Fruit fly (Drosophila melanogaster) whole organism, embryonic: ENCODE data around the gene CG44261.

ENCODE experiments used
- CG1024 ChIP-seq: fragments of 200-800 bp; sonication (Bioruptor generic); IDR thresholded peaks from 2 replicates; pipeline ENCODE4 v1.3.6; 2022; ENCODE audit warnings: missing biosample characterization, missing genetic modification characterization
- CG10462 ChIP-seq: fragments of 200-800 bp; sonication (Bioruptor generic); optimal IDR thresholded peaks from 2 replicates; lab custom pipeline; 2016; ENCODE audit warnings: missing biosample characterization, missing genetic modification characterization
- CG12236 ChIP-seq: fragments of 200-800 bp; sonication (Bioruptor generic); optimal IDR thresholded peaks from 2 replicates; lab custom pipeline; 2016; ENCODE audit warnings: missing biosample characterization, missing genetic modification characterization
- CG12299 ChIP-seq: fragments of 200-800 bp; sonication (Bioruptor generic); optimal IDR thresholded peaks from 2 replicates; lab custom pipeline; 2018; ENCODE audit warnings: missing biosample characterization, mild to moderate bottlenecking, missing genetic modification characterization
- CG12391 ChIP-seq: fragments of 200-800 bp; sonication (Bioruptor generic); optimal IDR thresholded peaks from 3 replicates; lab custom pipeline; 2018; ENCODE audit warnings: missing biosample characterization, mild to moderate bottlenecking, missing genetic modification characterization, moderate library complexity
- CG12744 ChIP-seq: fragments of 200-800 bp; sonication (Bioruptor generic); optimal IDR thresholded peaks from 2 replicates; lab custom pipeline; 2016; ENCODE audit warnings: missing biosample characterization, missing genetic modification characterization
- CG13424 ChIP-seq: fragments of 200-800 bp; sonication (Bioruptor generic); optimal IDR thresholded peaks from 2 replicates; lab custom pipeline; 2019; ENCODE audit warnings: missing biosample characterization, mild to moderate bottlenecking, missing genetic modification characterization, moderate library complexity
- CG13624 ChIP-seq: fragments of 200-800 bp; sonication (Bioruptor generic); optimal IDR thresholded peaks from 2 replicates; lab custom pipeline; 2016; ENCODE audit warnings: missing biosample characterization, missing genetic modification characterization
- CG1529 ChIP-seq: fragments of 200-800 bp; sonication (Bioruptor generic); optimal IDR thresholded peaks from 3 replicates; lab custom pipeline; 2018; ENCODE audit warnings: missing biosample characterization, missing genetic modification characterization
- CG2129 ChIP-seq: fragments of 200-800 bp; sonication (Bioruptor generic); IDR thresholded peaks from 2 replicates; pipeline ENCODE4 v1.3.6; 2022; ENCODE audit warnings: missing biosample characterization, missing genetic modification characterization; ENCODE audit not compliant: partially characterized antibody
- CG30403 ChIP-seq: fragments of 200-800 bp; sonication (Bioruptor generic); optimal IDR thresholded peaks from 3 replicates; lab custom pipeline; 2016; ENCODE audit warnings: missing biosample characterization, missing genetic modification characterization
- CG3838 ChIP-seq: fragments of 200-800 bp; sonication (Bioruptor generic); optimal IDR thresholded peaks from 3 replicates; lab custom pipeline; 2016; ENCODE audit warnings: missing biosample characterization, missing genetic modification characterization
- CG4854 ChIP-seq: fragments of 200-800 bp; sonication (Bioruptor generic); optimal IDR thresholded peaks from 2 replicates; lab custom pipeline; 2016; ENCODE audit warnings: missing biosample characterization, missing genetic modification characterization, inconsistent platforms
- CG6683 ChIP-seq: fragments of 200-800 bp; sonication (Bioruptor generic); optimal IDR thresholded peaks from 2 replicates; lab custom pipeline; 2017; ENCODE audit warnings: missing biosample characterization, mild to moderate bottlenecking, missing genetic modification characterization, missing genetic modification reagents
- CG6791 ChIP-seq: fragments of 200-800 bp; sonication (Bioruptor generic); IDR thresholded peaks from 3 replicates; pipeline ENCODE4 v1.3.6; 2022; ENCODE audit warnings: missing biosample characterization, missing genetic modification characterization; ENCODE audit not compliant: partially characterized antibody
- CHES-1-like ChIP-seq: fragments of 200-800 bp; sonication (Bioruptor generic); optimal IDR thresholded peaks from 2 replicates; lab custom pipeline; 2016; ENCODE audit warnings: missing biosample characterization, missing genetic modification characterization
- D19B ChIP-seq: fragments of 200-800 bp; sonication (Bioruptor generic); optimal IDR thresholded peaks from 2 replicates; lab custom pipeline; 2017; ENCODE audit warnings: missing biosample characterization, mild to moderate bottlenecking, missing genetic modification characterization
- Ets65A ChIP-seq: fragments of 200-800 bp; sonication (Bioruptor generic); peaks from one replicate; lab custom pipeline; 2016; ENCODE audit warnings: missing biosample characterization, missing genetic modification characterization
- HmgD ChIP-seq: fragments of 200-800 bp; sonication (Bioruptor generic); optimal IDR thresholded peaks from 3 replicates; lab custom pipeline; 2016; ENCODE audit warnings: missing biosample characterization, missing genetic modification characterization
- Hr3 ChIP-seq: fragments of 200-800 bp; sonication (Bioruptor generic); optimal IDR thresholded peaks from 3 replicates; lab custom pipeline; 2016; ENCODE audit warnings: missing biosample characterization, missing genetic modification characterization
- Lhr ChIP-seq: fragments of 200-800 bp; sonication (Bioruptor generic); optimal IDR thresholded peaks from 3 replicates; lab custom pipeline; 2017; ENCODE audit warnings: mild to moderate bottlenecking, missing biosample characterization, missing genetic modification reagents, missing genetic modification characterization
- Med ChIP-seq: fragments of 200-800 bp; sonication (Bioruptor generic); peaks from one replicate; lab custom pipeline; 2016; ENCODE audit warnings: missing biosample characterization, missing genetic modification characterization, mild to moderate bottlenecking, inconsistent platforms, moderate library complexity
- Mrtf ChIP-seq: fragments of 200-800 bp; sonication (Bioruptor generic); IDR thresholded peaks from 3 replicates; pipeline ENCODE4 v1.3.6; 2022; ENCODE audit warnings: missing biosample characterization, missing genetic modification characterization
- Neu2 ChIP-seq: fragments of 200-800 bp; sonication (Bioruptor generic); optimal IDR thresholded peaks from 3 replicates; lab custom pipeline; 2016; ENCODE audit warnings: missing biosample characterization, missing genetic modification characterization, borderline replicate concordance
- Ravus ChIP-seq: fragments of 200-800 bp; sonication (Bioruptor generic); IDR thresholded peaks from 2 replicates; pipeline ENCODE4 v1.3.6; 2022; ENCODE audit warnings: missing biosample characterization, missing genetic modification characterization
- Rfx ChIP-seq: fragments of 200-800 bp; sonication (Bioruptor generic); IDR thresholded peaks from 2 replicates; pipeline ENCODE4 v1.3.6; 2022; ENCODE audit warnings: missing biosample characterization, missing genetic modification characterization
- Sox102F ChIP-seq: fragments of 200-800 bp; sonication (Bioruptor generic); optimal IDR thresholded peaks from 2 replicates; lab custom pipeline; 2018; ENCODE audit warnings: missing biosample characterization, mild to moderate bottlenecking, missing genetic modification characterization, moderate library complexity
- Sry-β ChIP-seq: fragments of 200-800 bp; sonication (Bioruptor generic); optimal IDR thresholded peaks from 2 replicates; lab custom pipeline; 2018; ENCODE audit warnings: missing biosample characterization, mild to moderate bottlenecking, missing genetic modification characterization, moderate library complexity
- ab ChIP-seq: fragments of 200-800 bp; sonication (Bioruptor generic); optimal IDR thresholded peaks from 2 replicates; lab custom pipeline; 2016; ENCODE audit warnings: missing biosample characterization, missing genetic modification characterization
- chinmo ChIP-seq: fragments of 200-800 bp; sonication (Bioruptor generic); IDR thresholded peaks from 4 replicates; pipeline ENCODE4 v1.3.6; 2022; ENCODE audit warnings: missing biosample characterization, missing genetic modification characterization; ENCODE audit not compliant: partially characterized antibody
- chm ChIP-seq: fragments of 200-800 bp; sonication (Bioruptor generic); IDR thresholded peaks from 2 replicates; pipeline ENCODE4 v1.3.6; 2022; ENCODE audit warnings: missing biosample characterization, missing genetic modification characterization
- chn ChIP-seq: fragments of 200-800 bp; sonication (Bioruptor generic); optimal IDR thresholded peaks from 2 replicates; lab custom pipeline; 2016; ENCODE audit warnings: missing biosample characterization, missing genetic modification characterization
- croc ChIP-seq: fragments of 200-800 bp; sonication (Bioruptor generic); conservative IDR thresholded peaks from 3 replicates; pipeline ENCODE4 v1.3.6; 2022; ENCODE audit warnings: missing biosample characterization, missing genetic modification characterization
- ewg ChIP-seq: fragments of 200-800 bp; sonication (Bioruptor generic); optimal IDR thresholded peaks from 3 replicates; lab custom pipeline; 2017; ENCODE audit warnings: mild to moderate bottlenecking, missing biosample characterization, missing genetic modification reagents, missing genetic modification characterization
- ftz-f1 ChIP-seq: fragments of 200-800 bp; sonication (Bioruptor generic); optimal IDR thresholded peaks from 2 replicates; lab custom pipeline; 2016; ENCODE audit warnings: missing biosample characterization, missing genetic modification characterization
- gsb ChIP-seq: fragments of 200-800 bp; sonication (Bioruptor generic); IDR thresholded peaks from 2 replicates; pipeline ENCODE4 v1.3.6; 2022; ENCODE audit warnings: missing biosample characterization, missing genetic modification characterization
- gsb-n ChIP-seq: fragments of 200-800 bp; sonication (Bioruptor generic); optimal IDR thresholded peaks from 3 replicates; lab custom pipeline; 2018; ENCODE audit warnings: missing biosample characterization, mild to moderate bottlenecking, missing genetic modification characterization
- gt ChIP-seq: fragments of 200-800 bp; sonication (Bioruptor generic); IDR thresholded peaks from 2 replicates; pipeline ENCODE4 v1.3.6; 2022; ENCODE audit warnings: missing biosample characterization, missing genetic modification characterization
- hb ChIP-seq: fragments of 200-800 bp; sonication (Bioruptor generic); IDR thresholded peaks from 3 replicates; pipeline ENCODE4 v1.3.6; 2022; ENCODE audit warnings: missing biosample characterization, missing genetic modification characterization; ENCODE audit not compliant: partially characterized antibody
- lmd ChIP-seq: fragments of 200-800 bp; sonication (Bioruptor generic); IDR thresholded peaks from 2 replicates; pipeline ENCODE4 v1.3.6; 2022; ENCODE audit warnings: missing biosample characterization, missing genetic modification characterization
- maf-S ChIP-seq: fragments of 200-800 bp; sonication (Bioruptor generic); optimal IDR thresholded peaks from 2 replicates; lab custom pipeline; 2016; ENCODE audit warnings: missing biosample characterization, missing genetic modification characterization
- nau ChIP-seq: fragments of 200-800 bp; sonication (Bioruptor generic); optimal IDR thresholded peaks from 3 replicates; lab custom pipeline; 2017; ENCODE audit warnings: missing biosample characterization, mild to moderate bottlenecking, missing genetic modification characterization, missing genetic modification reagents
- onecut ChIP-seq: fragments of 200-800 bp; sonication (Bioruptor generic); IDR thresholded peaks from 2 replicates; pipeline ENCODE4 v1.3.6; 2022; ENCODE audit warnings: missing biosample characterization, missing genetic modification characterization
- salm ChIP-seq: fragments of 200-800 bp; sonication (Bioruptor generic); optimal IDR thresholded peaks from 2 replicates; lab custom pipeline; 2018; ENCODE audit warnings: missing biosample characterization, mild to moderate bottlenecking, missing genetic modification characterization
- scrt ChIP-seq: fragments of 200-800 bp; sonication (Bioruptor generic); optimal IDR thresholded peaks from 2 replicates; lab custom pipeline; 2018; ENCODE audit warnings: missing biosample characterization, mild to moderate bottlenecking, missing genetic modification characterization, moderate library complexity
- ssp ChIP-seq: fragments of 200-800 bp; sonication (Bioruptor generic); IDR thresholded peaks from 2 replicates; pipeline ENCODE4 v1.3.6; 2022; ENCODE audit warnings: missing biosample characterization, missing genetic modification characterization
- tio ChIP-seq: fragments of 200-800 bp; sonication (Bioruptor generic); optimal IDR thresholded peaks from 2 replicates; lab custom pipeline; 2017; ENCODE audit warnings: missing biosample characterization, missing genetic modification characterization, inconsistent platforms
- zen ChIP-seq: fragments of 200-800 bp; sonication (Bioruptor generic); optimal IDR thresholded peaks from 3 replicates; lab custom pipeline; 2018; ENCODE audit warnings: missing biosample characterization, mild to moderate bottlenecking, missing genetic modification characterization, moderate library complexity
- zfh2 ChIP-seq: fragments of 200-800 bp; sonication (Bioruptor generic); optimal IDR thresholded peaks from 2 replicates; lab custom pipeline; 2016; ENCODE audit warnings: missing biosample characterization, missing genetic modification characterization

Gene CG44261

DNA sequence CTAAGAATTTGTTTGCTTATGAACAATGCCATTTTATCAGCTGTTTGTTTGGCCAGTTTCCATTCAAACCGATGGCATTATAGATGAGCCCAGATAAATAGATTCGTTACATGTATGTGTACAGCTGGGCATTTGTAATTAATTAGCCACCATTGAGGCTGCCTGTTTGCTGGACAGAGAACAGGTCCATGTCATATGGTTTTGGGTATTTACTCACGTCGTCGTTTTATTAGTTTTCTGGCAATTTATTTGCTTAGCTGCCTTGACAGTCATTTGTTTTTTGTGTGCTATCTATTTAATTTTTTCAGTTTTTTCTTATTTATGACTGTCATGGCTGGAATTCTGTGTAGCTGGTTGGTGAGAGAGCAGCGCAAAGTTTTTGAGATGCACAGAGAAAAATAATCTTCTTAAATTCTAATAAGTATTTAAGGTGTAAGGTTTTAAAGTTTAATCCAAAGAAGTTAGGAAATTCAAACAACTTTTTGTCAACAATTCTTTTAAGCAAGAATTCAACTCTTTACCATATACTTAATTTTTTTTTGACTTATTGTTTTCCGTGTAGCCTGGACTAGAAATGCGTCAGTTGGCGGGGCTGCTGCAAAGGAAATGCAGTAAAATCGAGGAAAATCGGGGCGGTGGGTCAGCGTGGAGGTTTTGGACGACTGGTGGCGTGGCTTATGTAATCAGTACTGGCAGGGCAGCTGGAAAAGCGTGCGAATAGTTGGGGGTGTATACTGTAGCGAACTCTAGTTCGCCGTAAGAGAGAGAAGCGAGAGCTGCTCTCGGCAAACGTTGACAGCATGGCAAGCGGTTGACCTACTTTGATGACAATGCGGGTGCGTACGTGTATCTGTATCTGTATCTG, 26.8 kb upstream of the CG44261 start (continued):
- TF ChIP-seq Sox102F (GFP tag; lab: Kevin White, UChicago) (peak; percentile 93), CG1024 (GFP tag; lab: Robert Waterston, UW) (peak; percentile 74), chn (GFP tag; lab: Kevin White, UChicago) (peak; percentile 80), CG13624 (peak; percentile 84), Sry-β (GFP tag; lab: Kevin White, UChicago) (no peak), CG10462 (peak; percentile 65), ab (GFP tag; lab: Kevin White, UChicago) (no peak), Lhr (GFP tag; lab: Kevin White, UChicago) (peak; percentile 38), nau (GFP tag; lab: Kevin White, UChicago) (peak; percentile 81), CHES-1-like (GFP tag; lab: Kevin White, UChicago) (peak; percentile 74), Ravus (GFP tag; lab: Robert Waterston, UW) (peak; percentile 33), CG12236 (peak; percentile 68), Hr3 (peak; percentile 84), ssp (GFP tag; lab: Robert Waterston, UW) (peak; percentile 75), CG6683 (GFP tag; lab: Kevin White, UChicago) (peak; percentile 79), CG13424 (tag; lab: Kevin White, UChicago) (peak; percentile 87), salm (peak; percentile 75), scrt (peak; percentile 81), CG12391 (tag; lab: Kevin White, UChicago) (peak; percentile 91), CG1529 (GFP tag; lab: Kevin White, UChicago) (peak; percentile 61), gt (GFP tag; lab: Robert Waterston, UW) (0 out of 2 replicates have a peak, but pooled peaks have one; percentile 7)

DNA sequence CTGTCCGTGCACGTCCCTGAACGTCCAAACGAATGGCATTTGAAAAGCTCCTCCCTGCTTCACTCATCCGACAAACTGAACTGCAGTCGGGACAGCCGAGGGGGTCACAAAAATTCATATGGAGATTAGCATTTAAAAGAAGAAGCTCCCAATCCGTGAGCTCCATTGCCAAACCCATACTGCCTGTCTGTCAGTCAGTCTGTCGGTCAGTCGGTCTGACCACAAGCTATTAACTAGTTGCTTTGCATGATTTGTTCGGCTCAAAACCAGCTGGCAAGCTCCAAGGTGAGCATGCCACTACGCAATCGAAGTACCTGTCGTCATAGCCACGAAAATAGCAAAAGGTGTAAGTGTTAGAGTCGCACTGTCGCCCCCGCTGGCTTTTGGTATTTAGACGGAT, 25.8 kb upstream of the CG44261 start:
- 0 out of 2 replicates have a peak, but pooled peaks have one; percentile 27 for TF ChIP-seq chm
- no peak for TF ChIP-seq Lhr (GFP tag; lab: Kevin White, UChicago)
- no peak for TF ChIP-seq gsb-n (tag; lab: Kevin White, UChicago)
- TF ChIP-seq HmgD = no peak
- TF ChIP-seq zen (tag; lab: Kevin White, UChicago) = no peak
- TF ChIP-seq D19B = no peak
- TF ChIP-seq Ets65A (GFP tag; lab: Kevin White, UChicago) = peak; percentile 26
- no peak for TF ChIP-seq tio (GFP tag; lab: Kevin White, UChicago)
- no peak for TF ChIP-seq zfh2 (GFP tag; lab: Kevin White, UChicago)
- no peak for TF ChIP-seq CG12744 (GFP tag; lab: Kevin White, UChicago)
- TF ChIP-seq croc (GFP tag; lab: Robert Waterston, UW) = no peak
- TF ChIP-seq hb (GFP tag; lab: Robert Waterston, UW) = no peak
- no peak for TF ChIP-seq lmd (GFP tag; lab: Robert Waterston, UW)
- TF ChIP-seq CG30403 = no peak
- TF ChIP-seq Med = peak; percentile 58
- peak; percentile 59 for TF ChIP-seq ftz-f1
- peak; percentile 84; the same call in 3 of the 4 replicates for TF ChIP-seq chinmo (GFP tag; lab: Robert Waterston, UW)
- TF ChIP-seq CG3838 (GFP tag; lab: Kevin White, UChicago) = no peak
- TF ChIP-seq maf-S (GFP tag; lab: Kevin White, UChicago) = no peak
- TF ChIP-seq CG2129 (GFP tag; lab: Robert Waterston, UW) = no peak
- TF ChIP-seq Rfx (GFP tag; lab: Robert Waterston, UW) = 0 out of 2 replicates have a peak, but pooled peaks have one; percentile 13
- TF ChIP-seq onecut (GFP tag; lab: Robert Waterston, UW) = no peak
- TF ChIP-seq Mrtf (GFP tag; lab: Robert Waterston, UW) = no peak
- no peak for TF ChIP-seq CG4854
- no peak for TF ChIP-seq ewg
- TF ChIP-seq CG12299 (tag; lab: Kevin White, UChicago) = no peak
- no peak for TF ChIP-seq CG6791 (GFP tag; lab: Robert Waterston, UW)
- TF ChIP-seq gsb = no peak
- no peak for TF ChIP-seq Neu2 (GFP tag; lab: Kevin White, UChicago)
